Fruit fly (Drosophila melanogaster): ENCODE results near the gene Spase22-23.

dm6 chr3R:24260411-24260810 lies 30.6 kb upstream of the Spase22-23 start:
- TF ChIP-seq Rel (GFP tag; optimal IDR thresholded peaks at IDR 0.05) (no peak), Rel (tag; optimal IDR thresholded peaks at IDR 0.05) (no peak), pan (optimal IDR thresholded peaks at IDR 0.05) (no peak), Mio (GFP tag; optimal IDR thresholded peaks at IDR 0.05) (no peak), fru (GFP tag; optimal IDR thresholded peaks at IDR 0.05) (no peak), CG32264 (GFP tag; optimal IDR thresholded peaks at IDR 0.05) (no peak)
